Worm (Caenorhabditis elegans): ENCODE measurements around the gene fbxa-136.

The fbxa-136 gene

DNA sequence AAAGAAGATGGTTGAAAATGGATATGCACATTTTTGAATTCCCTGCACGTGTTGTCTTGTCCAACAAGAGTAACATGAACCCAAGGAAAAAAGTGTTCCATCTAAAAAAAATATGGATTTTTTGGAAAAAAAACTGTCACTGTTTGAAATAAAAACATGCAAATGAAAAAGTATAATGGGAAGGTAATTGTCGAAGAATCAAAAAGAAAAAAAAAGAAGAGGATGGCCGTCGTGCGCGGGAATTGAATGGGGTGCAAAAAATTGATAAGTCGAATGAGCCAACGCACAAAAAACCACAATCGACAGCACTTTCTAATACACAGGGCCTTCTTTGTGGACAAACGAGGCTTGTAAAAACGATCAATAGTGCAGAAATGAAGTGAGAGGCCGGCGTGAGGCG, 27.1 kb upstream of the fbxa-136 start, which contains the start of gene fbxa-102:
Gene fbxa-102, minus strand, starts transcription at position 101 of the 400 bp plus-strand sequence.
- TF ChIP-seq mep-1 (tag; optimal IDR thresholded peaks at IDR 0.05) (no peak), mdl-1 (tag; optimal IDR thresholded peaks at IDR 0.05) (no peak)

DNA sequence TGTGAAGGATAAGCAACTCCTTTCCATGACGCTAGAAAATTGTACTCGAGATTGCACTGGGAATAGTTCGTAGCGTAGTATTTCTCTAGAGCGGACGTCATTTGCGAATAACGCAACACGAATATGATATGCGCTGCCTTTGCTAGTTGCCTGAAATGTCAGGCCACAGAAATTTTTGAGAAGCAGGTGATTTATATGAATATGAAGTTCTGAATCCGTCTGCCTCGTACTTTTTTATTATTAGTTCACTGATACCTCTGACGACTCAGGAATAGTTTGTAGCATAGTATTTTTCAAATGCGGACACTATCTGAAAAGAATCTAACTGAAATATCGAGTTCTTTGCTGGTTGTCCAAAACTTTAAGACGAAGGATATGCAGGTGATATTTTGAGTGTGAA, 24.8 kb upstream of the fbxa-136 start, which contains the start of gene srh-118:
Gene srh-118, minus strand, starts transcription at position 101 of the 400 bp plus-strand sequence.
- no peak for TF ChIP-seq nhr-11 (tag; optimal IDR thresholded peaks at IDR 0.05)
- no peak for TF ChIP-seq ceh-82 (tag; optimal IDR thresholded peaks at IDR 0.05)
- no peak for TF ChIP-seq nhr-237 (tag; optimal IDR thresholded peaks at IDR 0.05)
- TF ChIP-seq elt-2 (tag; optimal IDR thresholded peaks at IDR 0.05) = no peak
- TF ChIP-seq ceh-88 (GFP tag; IDR thresholded peaks at IDR 0.05) = no peak
- no peak for TF ChIP-seq lin-35 (GFP tag; optimal IDR thresholded peaks at IDR 0.05)
- no peak for TF ChIP-seq efl-3 (GFP tag; optimal IDR thresholded peaks at IDR 0.05)
- no peak for TF ChIP-seq nhr-84 (tag; optimal IDR thresholded peaks at IDR 0.05)
- no peak for TF ChIP-seq aha-1 (tag; optimal IDR thresholded peaks at IDR 0.05)
- no peak for TF ChIP-seq vab-15 (tag; optimal IDR thresholded peaks at IDR 0.05)
- no peak for TF ChIP-seq hpl-2 (GFP tag; optimal IDR thresholded peaks at IDR 0.05)
- no peak for TF ChIP-seq lir-3 (tag; optimal IDR thresholded peaks at IDR 0.05; ENCODE audit: poor library complexity)

DNA sequence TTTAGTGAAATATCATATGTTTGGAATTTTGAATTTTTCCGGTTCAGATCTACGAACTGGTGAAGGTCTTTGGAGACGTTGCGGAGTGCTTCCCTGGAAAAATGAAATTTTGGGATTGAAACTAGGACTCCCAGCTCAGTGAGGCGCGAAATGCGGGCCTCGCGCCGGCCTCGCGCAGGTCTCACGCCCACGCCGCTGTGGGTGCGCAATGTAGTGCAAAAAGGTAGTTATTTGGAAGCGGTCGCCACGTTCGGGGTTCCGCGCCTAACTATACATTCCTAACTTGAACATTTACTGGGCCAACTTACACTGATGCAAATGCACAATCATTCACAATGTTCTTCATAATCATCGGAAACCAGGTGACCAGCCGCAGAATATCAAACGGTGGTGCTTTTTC, 20.8 kb upstream of the fbxa-136 start:
- TF ChIP-seq efl-3 (GFP tag; optimal IDR thresholded peaks at IDR 0.05) (no peak), ceh-90 (tag; optimal IDR thresholded peaks at IDR 0.05) (no peak), blmp-1 (tag; optimal IDR thresholded peaks at IDR 0.05) (no peak), Y116A8C.19 (tag; optimal IDR thresholded peaks at IDR 0.05; ENCODE audit: borderline replicate concordance) (no peak), unc-98 (GFP tag; IDR thresholded peaks at IDR 0.05) (no peak), alr-1 (tag; optimal IDR thresholded peaks at IDR 0.05; ENCODE audit: borderline replicate concordance) (no peak), sox-4 (tag; optimal IDR thresholded peaks at IDR 0.05) (no peak), tlp-1 (tag; optimal IDR thresholded peaks at IDR 0.05) (no peak), nhr-237 (tag; optimal IDR thresholded peaks at IDR 0.05) (no peak), tbx-2 (tag; optimal IDR thresholded peaks at IDR 0.05) (no peak), unc-86 (tag; optimal IDR thresholded peaks at IDR 0.05) (no peak), xbp-1 (tag; optimal IDR thresholded peaks at IDR 0.05) (no peak), lin-13 (GFP tag; optimal IDR thresholded peaks at IDR 0.05) (no peak), vab-15 (tag; optimal IDR thresholded peaks at IDR 0.05) (no peak), C34B4.2 (tag; optimal IDR thresholded peaks at IDR 0.05) (no peak)

DNA sequence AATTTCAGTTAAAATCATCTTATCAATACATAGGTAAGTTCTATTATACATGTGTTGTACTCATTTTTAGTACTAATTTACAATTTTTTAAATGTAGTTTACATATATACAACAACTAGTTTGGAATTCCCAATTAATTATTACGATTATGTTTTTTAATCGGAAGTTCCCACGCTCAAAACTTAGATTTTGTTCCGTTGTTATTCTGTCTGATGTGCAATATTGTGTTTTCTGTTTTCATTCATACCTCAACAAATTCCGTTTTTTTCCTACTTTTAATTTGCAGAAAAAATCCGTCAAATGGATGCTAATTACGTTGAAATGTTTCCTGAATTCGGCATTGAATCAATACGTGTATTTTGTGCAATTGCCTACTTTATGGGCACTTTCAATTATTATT, 14.5 kb upstream of the fbxa-136 start, which contains the start of gene srw-31:
Gene srw-31, plus strand, starts transcription at position 301 of the 400 bp plus-strand sequence.
- TF ChIP-seq C04F5.9 (tag; optimal IDR thresholded peaks at IDR 0.05) (no peak), unc-86 (tag; optimal IDR thresholded peaks at IDR 0.05) (no peak), ztf-4 (tag; optimal IDR thresholded peaks at IDR 0.05) (no peak), ets-5 (GFP tag; IDR thresholded peaks at IDR 0.05) (no peak), pax-3 (tag; optimal IDR thresholded peaks at IDR 0.05) (no peak), egl-27 (tag; optimal IDR thresholded peaks at IDR 0.05) (no peak), pag-3 (tag; optimal IDR thresholded peaks at IDR 0.05; ENCODE audit: borderline replicate concordance, insufficient read depth) (no peak), isw-1 (GFP tag; IDR thresholded peaks at IDR 0.05) (no peak), hpl-2 (GFP tag; optimal IDR thresholded peaks at IDR 0.05) (no peak), mep-1 (tag; optimal IDR thresholded peaks at IDR 0.05) (no peak), zip-4 (GFP tag; optimal IDR thresholded peaks at IDR 0.05) (no peak), ceh-88 (GFP tag; IDR thresholded peaks at IDR 0.05) (no peak), unc-98 (GFP tag; IDR thresholded peaks at IDR 0.05) (no peak), nhr-76 (tag; optimal IDR thresholded peaks at IDR 0.05) (no peak), tlp-1 (tag; optimal IDR thresholded peaks at IDR 0.05) (no peak), unc-130 (tag; optimal IDR thresholded peaks at IDR 0.05) (no peak)
